Worm (Caenorhabditis elegans): ENCODE data around the gene twk-13.
"Not testable (repeated sequence)": the region's sequence is repeated elsewhere in the genome, so short reads cannot be mapped to it uniquely, and the experiment has no call there.

The twk-13 gene

DNA sequence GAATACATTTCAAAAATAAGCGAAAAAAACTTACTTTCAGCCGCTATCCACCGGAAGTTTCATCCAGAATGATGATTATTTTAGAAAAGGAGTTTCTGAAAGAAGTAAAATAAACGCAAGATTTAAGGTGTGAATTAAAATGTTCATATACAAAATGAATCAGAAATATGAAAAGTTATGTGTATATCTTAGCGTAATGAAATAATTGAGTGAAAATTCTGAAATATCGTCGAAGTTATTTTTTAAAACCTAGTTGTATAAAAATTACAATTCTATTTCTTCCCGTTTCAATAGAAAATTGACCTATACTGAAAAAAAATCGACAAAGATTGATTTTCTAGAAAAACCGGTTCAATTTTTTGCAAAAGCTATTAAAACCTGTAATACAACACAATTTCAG is at the start of gene twk-13:
Gene twk-13, minus strand, starts transcription at position 101 of the 400 bp plus-strand sequence.
- no peak for TF ChIP-seq unc-62 (GFP tag; optimal IDR thresholded peaks at IDR 0.05)

DNA sequence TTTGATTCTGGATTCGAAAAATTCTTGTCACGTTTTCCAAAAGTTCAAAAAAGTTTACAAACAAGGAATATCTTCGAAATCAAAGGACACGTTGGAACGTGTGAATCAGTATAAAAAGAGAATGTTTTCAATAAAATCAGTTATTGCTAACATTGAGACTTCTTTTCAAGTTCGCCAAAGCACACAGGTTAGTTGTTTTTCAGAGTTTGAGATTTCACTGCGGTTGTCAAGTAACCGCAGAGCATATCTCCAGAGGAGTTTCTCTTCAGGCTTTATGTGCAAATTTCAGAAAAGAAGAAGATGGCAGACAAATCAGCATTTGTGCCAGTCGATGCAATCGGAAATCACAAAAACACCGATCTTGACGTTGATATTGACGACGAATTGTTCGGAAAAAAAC is 48.4 kb upstream of the twk-13 start, which contains the start of gene K01D12.15:
Gene K01D12.15, plus strand, starts transcription at position 301 of the 400 bp plus-strand sequence.
- TF ChIP-seq unc-62 (GFP tag; optimal IDR thresholded peaks at IDR 0.05), result no peak

DNA sequence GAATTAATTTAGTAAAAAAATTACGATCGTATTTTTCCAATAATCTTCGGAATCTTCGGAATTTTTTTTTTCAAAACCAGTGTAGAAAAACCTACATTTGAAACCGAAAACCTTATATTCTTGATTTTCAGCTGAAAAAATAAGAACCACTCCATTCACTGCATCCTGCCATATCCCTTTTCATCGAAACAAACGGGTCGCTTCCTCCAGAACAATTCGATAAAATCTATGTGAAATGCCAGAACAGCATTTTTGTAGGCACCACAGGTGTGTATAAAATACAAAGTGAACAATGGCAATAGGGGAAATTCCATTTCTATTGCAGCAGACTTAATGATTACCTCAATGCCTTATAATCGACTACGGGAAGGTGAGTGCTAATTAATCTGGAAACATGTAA is 39.5 kb upstream of the twk-13 start, which contains the start of gene K01D12.1:
Gene K01D12.1, plus strand, starts transcription at position 301 of the 400 bp plus-strand sequence.
- no peak for TF ChIP-seq unc-62 (GFP tag; optimal IDR thresholded peaks at IDR 0.05)

DNA sequence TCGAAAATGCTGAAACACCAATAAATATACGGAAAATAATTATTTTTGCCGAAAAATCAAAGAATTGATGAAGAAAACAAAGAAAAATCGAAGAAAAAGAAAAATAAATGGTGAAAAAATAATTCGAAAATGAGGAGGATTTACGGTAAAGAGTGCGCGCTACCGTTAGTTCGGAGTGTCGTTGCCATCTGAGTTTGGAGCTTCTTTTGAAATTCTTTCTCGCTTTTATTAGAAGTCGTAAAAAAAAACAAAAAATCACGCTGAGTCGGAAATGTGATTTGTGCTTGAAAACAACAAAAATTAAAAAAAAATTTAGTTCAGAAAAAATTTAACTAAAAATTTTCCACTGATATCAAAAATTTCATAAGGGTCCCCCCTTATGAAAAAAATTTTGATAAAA is 36.5 kb upstream of the twk-13 start, which contains the start of gene F23H12.10:
Gene F23H12.10, minus strand, starts transcription at position 12 of the 400 bp plus-strand sequence.
- TF ChIP-seq unc-62 (GFP tag; optimal IDR thresholded peaks at IDR 0.05), result not testable (repeated sequence)

DNA sequence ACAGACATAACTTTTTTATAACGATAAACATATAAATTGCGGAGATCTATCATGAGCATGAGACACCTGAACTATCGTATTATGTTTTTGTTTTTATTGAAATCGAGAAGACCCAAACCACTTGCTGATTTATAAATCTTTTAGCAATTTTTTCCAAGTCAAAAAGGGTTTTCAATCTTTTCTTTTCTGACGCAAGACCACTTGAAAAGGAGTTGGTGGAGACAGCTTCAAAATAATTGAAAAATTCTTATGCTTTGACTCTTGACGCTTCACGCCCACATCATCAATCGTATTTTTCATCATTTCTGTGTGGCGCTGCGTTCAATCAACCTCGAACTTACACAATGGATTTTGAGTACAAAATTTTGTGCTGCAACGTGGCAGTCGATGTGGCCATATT is 33.6 kb upstream of the twk-13 start, which contains the start of gene F23H12.7:
Gene F23H12.7, plus strand, starts transcription at position 301 of the 400 bp plus-strand sequence.
- no peak for TF ChIP-seq unc-62 (GFP tag; optimal IDR thresholded peaks at IDR 0.05)

DNA sequence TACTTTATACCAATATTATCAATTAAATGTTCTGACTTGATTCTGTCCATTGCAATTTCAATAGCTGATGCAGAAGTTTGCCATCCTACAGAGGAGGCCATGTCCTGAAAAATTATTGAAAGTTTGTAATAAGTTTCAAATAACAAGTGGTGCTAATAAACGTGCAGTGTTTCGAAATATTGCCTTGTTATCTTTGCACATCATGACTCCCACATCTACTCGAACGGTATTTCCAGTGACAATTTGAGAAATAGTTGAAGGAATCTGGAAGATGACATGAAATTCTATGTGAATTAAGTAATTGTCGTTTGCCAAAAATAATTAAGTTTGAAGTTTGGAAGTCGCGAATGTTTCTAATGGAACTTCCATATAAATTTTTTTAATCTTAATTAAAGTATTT is 31.6 kb upstream of the twk-13 start, which contains the start of gene gcy-13:
Gene gcy-13, minus strand, starts transcription at position 101 of the 400 bp plus-strand sequence.
- TF ChIP-seq unc-62 (GFP tag; optimal IDR thresholded peaks at IDR 0.05), result no peak

DNA sequence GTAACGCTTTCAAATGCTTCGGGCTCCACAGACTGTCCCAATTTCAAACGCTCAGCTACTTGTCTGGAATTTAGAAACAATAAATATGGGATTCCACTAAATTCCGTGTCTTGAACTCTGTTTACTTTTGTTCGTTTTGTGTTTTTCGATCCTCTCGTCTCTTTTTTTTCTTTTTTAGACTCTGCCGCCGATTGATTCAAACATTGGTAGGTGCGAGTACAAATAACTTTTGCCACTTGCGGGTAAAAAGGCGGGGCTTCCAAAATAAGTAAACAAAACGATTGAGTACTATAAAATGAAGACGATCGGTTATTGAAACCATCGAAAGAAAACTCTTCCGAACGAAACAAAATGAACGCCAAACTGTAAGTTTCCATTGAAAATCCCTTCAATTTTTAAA is 27.3 kb upstream of the twk-13 start, which contains the start of gene fipr-2:
Gene fipr-2, plus strand, starts transcription at position 245 of the 400 bp plus-strand sequence.
- no peak for TF ChIP-seq unc-62 (GFP tag; optimal IDR thresholded peaks at IDR 0.05)

DNA sequence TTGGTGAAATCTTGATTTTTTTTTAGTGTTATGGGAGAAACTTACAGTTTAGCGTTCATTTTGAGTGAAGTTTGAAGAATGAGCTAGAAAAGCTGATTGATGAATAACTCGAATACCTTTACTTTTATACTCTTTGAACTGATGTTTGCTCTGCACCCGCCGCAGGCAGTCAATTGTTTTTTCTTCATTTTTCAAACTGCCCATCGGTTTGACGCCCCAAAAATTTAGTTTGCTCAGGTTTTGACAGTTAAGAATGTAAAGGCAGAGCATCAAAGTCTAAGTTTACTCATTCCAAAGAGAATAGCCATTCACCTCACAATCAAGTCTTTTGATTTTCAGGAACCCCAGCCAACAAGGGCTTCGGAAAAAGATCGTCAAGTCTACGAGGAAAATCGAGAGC is 23.9 kb upstream of the twk-13 start, which contains the start of gene fipr-1:
Gene fipr-1, minus strand, starts transcription at position 101 of the 400 bp plus-strand sequence.
- TF ChIP-seq unc-62 (GFP tag; optimal IDR thresholded peaks at IDR 0.05), result no peak

DNA sequence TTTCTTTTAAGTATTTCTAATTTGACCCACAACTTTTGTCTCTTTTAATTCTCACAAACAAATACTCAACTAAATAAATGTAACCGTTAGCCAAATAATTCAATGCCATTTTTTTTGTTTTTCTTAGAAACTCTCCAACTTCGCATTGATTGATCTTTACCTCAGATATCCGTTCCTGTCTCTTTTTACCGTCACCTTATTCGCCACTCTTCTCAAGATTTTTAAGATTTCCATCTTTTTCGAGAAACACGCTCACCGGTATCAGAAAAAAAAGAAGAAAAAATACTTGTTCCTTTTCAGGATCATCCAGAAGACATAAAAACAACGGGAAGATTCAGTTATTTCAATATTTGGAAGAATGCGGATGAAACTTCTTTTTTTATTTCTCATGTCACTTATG is 20.6 kb upstream of the twk-13 start, which contains the start of gene F23H12.5:
Gene F23H12.5, plus strand, starts transcription at position 301 of the 400 bp plus-strand sequence.
- no peak for TF ChIP-seq unc-62 (GFP tag; optimal IDR thresholded peaks at IDR 0.05)

DNA sequence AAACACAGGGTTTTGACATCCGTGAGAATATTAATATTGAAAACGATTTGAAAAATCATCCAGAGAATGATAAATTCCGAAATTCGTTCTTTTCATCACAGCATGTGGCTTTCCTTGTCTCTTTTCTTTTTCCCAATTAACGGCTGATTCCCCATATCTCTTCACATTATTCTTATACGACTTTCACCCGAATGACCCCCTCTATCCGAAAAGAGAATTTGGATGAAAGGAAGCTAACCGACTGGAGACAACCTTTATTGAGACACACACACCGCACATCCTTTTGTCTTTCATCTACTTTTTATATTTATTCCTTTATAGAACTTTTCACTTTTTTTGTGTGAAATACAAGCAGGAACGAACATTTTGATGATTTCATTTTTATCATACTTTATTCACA is 19.8 kb upstream of the twk-13 start:
- TF ChIP-seq unc-62 (GFP tag; optimal IDR thresholded peaks at IDR 0.05), result no peak

DNA sequence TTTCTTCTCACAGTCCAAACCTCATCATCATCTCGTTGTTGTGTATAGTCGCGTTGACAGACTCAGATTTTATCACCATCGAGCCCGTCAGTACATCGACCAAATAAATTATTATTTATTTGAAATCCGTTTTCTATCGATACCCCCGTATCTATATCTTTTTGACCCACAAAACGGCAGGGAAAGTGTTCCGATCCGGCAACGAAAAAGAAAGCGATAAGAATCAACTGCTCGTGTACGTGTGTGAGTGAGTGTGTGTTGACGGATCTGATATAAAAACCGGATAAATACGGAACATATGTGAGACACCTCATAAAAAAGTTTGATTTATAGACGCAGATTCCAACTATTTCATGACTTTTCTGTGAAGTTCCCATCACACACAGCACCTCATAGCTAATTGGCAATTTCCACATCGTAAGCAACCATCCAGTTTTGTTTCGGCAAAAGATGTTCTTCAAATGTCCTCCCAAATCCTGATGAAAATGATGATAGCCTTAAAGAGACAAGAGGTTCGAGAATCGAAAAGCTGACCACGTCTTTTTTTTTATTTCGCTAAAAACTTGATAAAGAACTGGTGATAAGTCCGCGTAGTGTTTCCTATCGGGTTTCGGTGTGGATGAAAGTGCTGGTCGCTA is 16.5 kb upstream of the twk-13 start:
- TF ChIP-seq unc-62 (GFP tag; optimal IDR thresholded peaks at IDR 0.05), result no peak

DNA sequence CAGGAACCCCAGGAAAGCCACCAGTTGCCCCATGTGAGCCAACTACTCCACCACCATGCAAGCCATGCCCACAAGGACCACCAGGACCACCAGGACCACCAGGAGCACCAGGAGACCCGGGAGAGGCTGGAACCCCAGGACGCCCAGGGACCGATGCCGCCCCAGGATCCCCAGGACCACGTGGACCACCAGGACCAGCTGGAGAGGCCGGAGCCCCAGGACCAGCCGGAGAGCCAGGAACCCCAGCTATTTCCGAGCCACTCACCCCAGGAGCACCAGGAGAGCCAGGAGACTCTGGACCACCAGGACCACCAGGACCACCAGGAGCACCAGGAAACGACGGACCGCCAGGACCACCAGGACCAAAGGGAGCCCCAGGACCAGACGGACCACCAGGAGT is 15.7 kb upstream of the twk-13 start:
- no peak for TF ChIP-seq unc-62 (GFP tag; optimal IDR thresholded peaks at IDR 0.05)

DNA sequence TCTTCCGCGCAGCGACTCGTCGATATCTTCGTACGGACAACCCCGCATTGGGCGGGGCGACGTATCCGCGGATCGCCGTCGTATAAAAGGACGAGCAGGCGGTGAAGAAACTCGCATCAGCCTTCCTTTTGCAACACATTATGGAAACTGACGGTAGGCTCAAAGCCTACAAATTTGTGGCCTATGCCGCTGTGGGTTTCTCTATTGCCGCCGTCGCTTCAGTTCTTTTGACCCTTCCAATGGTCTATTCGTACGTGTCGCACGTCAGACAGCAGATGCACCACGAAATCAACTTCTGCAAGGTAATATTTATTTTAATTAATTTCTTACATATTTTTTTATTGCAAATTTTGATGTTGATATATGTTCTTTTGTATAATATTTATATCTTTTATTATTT is 15.1 kb upstream of the twk-13 start:
- TF ChIP-seq unc-62 (GFP tag; optimal IDR thresholded peaks at IDR 0.05), result no peak

DNA sequence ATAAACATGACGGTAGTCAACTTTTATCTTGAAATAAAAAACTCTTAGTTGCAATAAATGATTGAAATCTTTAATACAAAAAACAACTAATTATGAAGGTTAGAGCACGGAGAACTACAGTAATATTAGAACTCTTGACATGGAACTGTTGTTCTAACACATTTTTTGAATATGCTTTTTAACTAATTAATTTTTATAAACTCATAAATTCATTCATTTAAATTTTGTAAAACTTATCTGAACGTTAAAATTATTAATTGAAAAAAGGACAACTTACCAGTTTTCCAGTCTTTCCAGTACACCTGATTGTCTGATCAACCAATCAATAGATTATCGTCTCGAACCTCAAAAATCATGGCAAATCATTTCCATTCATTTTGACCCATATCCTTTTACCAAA is 14.7 kb upstream of the twk-13 start, which contains the start of gene sqt-3:
Gene sqt-3, plus strand, starts transcription at position 301 of the 400 bp plus-strand sequence.
- TF ChIP-seq unc-62 (GFP tag; optimal IDR thresholded peaks at IDR 0.05), result no peak

DNA sequence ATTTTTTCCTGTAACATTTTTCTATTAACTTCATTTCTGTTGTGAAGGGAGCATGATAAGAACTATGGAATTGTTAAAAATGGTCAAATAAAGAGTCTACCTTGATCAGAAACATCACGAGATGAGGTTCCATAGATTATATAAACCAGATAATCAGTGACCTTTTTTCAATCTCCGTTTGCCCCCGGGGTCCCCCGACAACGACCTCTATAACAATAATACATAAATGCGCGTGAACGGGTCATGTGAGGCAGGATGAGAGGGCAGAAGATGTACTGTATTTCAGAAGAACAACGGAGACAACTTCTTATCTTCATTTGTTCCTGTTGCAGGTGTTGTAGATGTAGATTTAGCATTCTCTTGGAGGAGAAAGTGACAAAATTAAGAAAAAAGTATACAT is 14.0 kb upstream of the twk-13 start:
- TF ChIP-seq unc-62 (GFP tag; optimal IDR thresholded peaks at IDR 0.05), result no peak

DNA sequence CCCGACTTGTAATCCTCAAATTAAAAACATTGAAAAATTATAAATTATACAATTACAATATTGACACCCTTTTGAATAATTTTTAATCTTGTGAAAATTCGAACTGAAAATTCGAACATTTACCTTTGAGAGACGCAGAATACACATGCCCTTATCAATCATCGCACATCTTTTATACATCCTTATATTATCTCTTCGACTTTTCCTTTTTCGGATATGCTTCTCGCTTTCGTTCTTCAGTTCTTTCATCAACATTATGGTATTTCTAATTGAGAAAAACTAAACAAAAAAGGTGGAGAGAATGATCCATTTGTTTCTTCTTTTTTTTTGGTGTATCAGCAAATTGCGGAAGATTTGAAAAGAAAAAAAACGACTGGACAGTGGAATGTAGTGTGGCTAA is 11.6 kb upstream of the twk-13 start:
- no peak for TF ChIP-seq unc-62 (GFP tag; optimal IDR thresholded peaks at IDR 0.05)

DNA sequence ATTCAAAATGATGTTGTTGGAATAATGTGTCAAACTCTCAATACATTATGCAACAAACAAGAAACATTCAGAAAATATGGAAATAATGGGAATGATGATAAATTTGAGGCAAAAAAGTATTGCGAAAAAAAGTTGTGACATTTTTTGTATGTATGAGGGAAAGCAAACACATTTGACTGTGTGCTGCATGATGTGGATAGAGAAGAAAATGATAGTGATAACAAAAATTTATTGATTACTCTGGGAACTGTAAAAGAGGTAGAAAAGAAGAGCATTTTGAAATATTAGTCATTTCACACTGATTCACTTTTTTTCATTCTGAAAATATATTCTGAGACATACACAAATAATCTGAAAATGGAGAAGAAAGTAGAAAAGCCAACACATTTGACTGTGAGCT is 10.1 kb upstream of the twk-13 start:
- no peak for TF ChIP-seq unc-62 (GFP tag; optimal IDR thresholded peaks at IDR 0.05)
